Fruit fly (Drosophila melanogaster): ENCODE data around the gene CG3842.

The CG3842 gene

DNA sequence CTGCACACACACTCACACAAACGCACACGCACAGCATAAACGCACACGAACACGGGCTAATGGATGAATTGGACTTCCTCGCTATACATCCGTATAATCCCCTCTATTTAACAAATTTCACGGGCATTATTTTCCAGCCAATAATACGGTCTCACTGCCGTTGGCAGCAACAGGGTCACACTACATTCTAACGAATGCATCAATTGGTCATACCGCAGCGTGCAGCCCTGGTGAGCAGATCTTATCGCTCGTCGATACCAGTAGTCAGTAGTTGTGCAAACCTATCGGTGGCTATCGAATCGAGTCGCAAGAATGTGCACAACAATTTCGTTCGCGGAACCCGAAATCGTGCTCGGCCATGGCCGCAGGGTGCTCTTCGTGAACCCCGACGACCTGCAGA, 49.7 kb upstream of the CG3842 start, which contains the start of the genes Top3beta and wuho (continued):
- TF ChIP-seq pum (GFP tag; optimal IDR thresholded peaks at IDR 0.05) (peak; percentile 31), CG3726 (GFP tag; IDR thresholded peaks at IDR 0.05) (no peak), CG16815 (GFP tag; optimal IDR thresholded peaks at IDR 0.05) (no peak), CG1024 (GFP tag; IDR thresholded peaks at IDR 0.05) (no peak), CG42726 (GFP tag; IDR thresholded peaks at IDR 0.05; ENCODE audit: partially characterized antibody) (peak; percentile 47; the same call in 1 of the 2 replicates), CG16863 (GFP tag; optimal IDR thresholded peaks at IDR 0.05) (peak; percentile 10), CG11560 (tag; IDR thresholded peaks at IDR 0.05) (peak; percentile 28; the same call in 1 of the 3 replicates), CG1832 (GFP tag; optimal IDR thresholded peaks at IDR 0.05) (no peak), az2 (GFP tag; optimal IDR thresholded peaks at IDR 0.05) (peak; percentile 2), gsb (GFP tag; IDR thresholded peaks at IDR 0.05) (no peak), ftz-f1 (GFP tag; optimal IDR thresholded peaks at IDR 0.05) (peak; percentile 58), Rx (GFP tag; IDR thresholded peaks at IDR 0.05) (no peak), pros (GFP tag; optimal IDR thresholded peaks at IDR 0.05) (no peak), Rfx (GFP tag; IDR thresholded peaks at IDR 0.05) (peak; percentile 44; the same call in 1 of the 2 replicates), CG6175 (GFP tag; IDR thresholded peaks at IDR 0.05) (no peak), D19A (tag; optimal IDR thresholded peaks at IDR 0.05) (no peak), ERR (GFP tag; optimal IDR thresholded peaks at IDR 0.05) (peak; percentile 48), en (GFP tag; optimal IDR thresholded peaks at IDR 0.05) (no peak), ara (GFP tag; IDR thresholded peaks at IDR 0.05) (no peak), bsh (GFP tag; optimal IDR thresholded peaks at IDR 0.05) (peak in 1 of 2 experiments; percentile 2), Ravus (GFP tag; IDR thresholded peaks at IDR 0.05) (no peak), inv (GFP tag; IDR thresholded peaks at IDR 0.05; ENCODE audit: partially characterized antibody) (peak; percentile 50), chm (GFP tag; IDR thresholded peaks at IDR 0.05) (peak; percentile 28; the same call in 1 of the 2 replicates), Atf3 (GFP tag; optimal IDR thresholded peaks at IDR 0.05) (no peak), bab2 (GFP tag; optimal IDR thresholded peaks at IDR 0.05) (peak; percentile 40), CG2712 (tag; optimal IDR thresholded peaks at IDR 0.05) (peak; percentile 55), CG14710 (tag; optimal IDR thresholded peaks at IDR 0.05) (peak; percentile 74), CG3838 (GFP tag; optimal IDR thresholded peaks at IDR 0.05) (no peak), kni (GFP tag; optimal IDR thresholded peaks at IDR 0.05) (no peak), Stat92E (GFP tag; optimal IDR thresholded peaks at IDR 0.05) (peak in 1 of 3 experiments; percentile 73), fru (optimal IDR thresholded peaks at IDR 0.05) (no peak), vfl (GFP tag; optimal IDR thresholded peaks at IDR 0.05) (no peak), cas (GFP tag; IDR thresholded peaks at IDR 0.05) (no peak), nmo (GFP tag; optimal IDR thresholded peaks at IDR 0.05) (peak; percentile 47), CG4282 (GFP tag; optimal IDR thresholded peaks at IDR 0.05) (no peak), da (GFP tag; optimal IDR thresholded peaks at IDR 0.05) (no peak), CG6765 (GFP tag; optimal IDR thresholded peaks at IDR 0.05) (no peak), sna (GFP tag; IDR thresholded peaks at IDR 0.05; ENCODE audit: partially characterized antibody) (peak; percentile 70), TFAM (GFP tag; optimal IDR thresholded peaks at IDR 0.05) (no peak), CG13296 (GFP tag; optimal IDR thresholded peaks at IDR 0.05) (no peak), CrebB (tag; optimal IDR thresholded peaks at IDR 0.05) (peak; percentile 41), sug (tag; optimal IDR thresholded peaks at IDR 0.05) (peak; percentile 66), crol (GFP tag; IDR thresholded peaks at IDR 0.05) (no peak), CG1602 (GFP tag; optimal IDR thresholded peaks at IDR 0.05) (no peak), mam (GFP tag; optimal IDR thresholded peaks at IDR 0.05) (peak; percentile 58), Atf-2 (GFP tag; optimal IDR thresholded peaks at IDR 0.05) (peak; percentile 13), ATbp (GFP tag; optimal IDR thresholded peaks at IDR 0.05) (no peak), Dad (GFP tag; optimal IDR thresholded peaks at IDR 0.05) (peak; percentile 7), prd (optimal IDR thresholded peaks at IDR 0.05) (no peak), prd (GFP tag; IDR thresholded peaks at IDR 0.05) (0 out of 3 replicates have a peak, but pooled peaks have one; percentile 35), Sry-β (GFP tag; optimal IDR thresholded peaks at IDR 0.05) (peak; percentile 53), CG17328 (GFP tag; IDR thresholded peaks at IDR 0.05) (no peak)

Measured in whole organism, embryonic.